Worm (Caenorhabditis elegans): ENCODE measurements around the gene F42A10.7.

Gene F42A10.7

DNA sequence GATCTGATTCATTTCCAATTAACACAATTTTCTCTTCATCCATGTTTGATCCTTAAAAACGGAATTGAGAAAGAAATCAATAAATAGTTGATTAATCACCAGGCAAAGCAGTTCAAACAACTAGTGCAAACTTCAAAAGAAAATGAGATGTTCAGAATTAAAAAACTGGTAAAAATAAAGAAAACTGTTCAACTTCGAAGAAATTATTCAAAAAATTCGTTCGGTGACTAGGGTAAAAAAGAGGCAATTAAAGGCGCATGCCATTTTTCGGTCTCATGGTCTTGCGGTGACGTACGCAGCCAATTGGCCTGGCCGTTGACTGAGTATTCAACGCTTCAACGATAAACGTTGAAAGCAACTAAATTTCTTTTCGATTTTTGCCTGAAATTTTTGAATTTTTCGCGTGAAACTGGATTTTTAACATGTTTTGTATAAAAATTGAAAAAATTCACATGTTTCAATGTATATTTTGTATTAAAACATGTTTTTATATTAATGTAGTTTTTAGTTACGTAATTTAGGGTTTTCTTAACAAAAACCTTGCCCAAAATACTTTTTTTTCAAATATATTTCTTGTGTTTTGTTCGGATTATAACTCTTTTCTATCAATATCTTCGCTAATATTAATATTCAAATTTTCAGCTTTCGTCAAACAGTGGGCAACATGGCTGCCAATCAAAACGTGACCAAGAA is 27.8 kb upstream of the F42A10.7 start, which contains the start of the genes sna-3 and rps-3 (continued):
- TF ChIP-seq let-526 (GFP tag; IDR thresholded peaks at IDR 0.05) (no peak), attf-3 (GFP tag; conservative IDR thresholded peaks at IDR 0.05) (peak; percentile 61), mcd-1 (GFP tag; IDR thresholded peaks at IDR 0.05) (peak; percentile 72), B0261.1 (tag; optimal IDR thresholded peaks at IDR 0.05) (no peak), ztf-26 (tag; optimal IDR thresholded peaks at IDR 0.05) (no peak), ceh-58 (GFP tag; IDR thresholded peaks at IDR 0.05) (no peak), F57A8.1 (GFP tag; optimal IDR thresholded peaks at IDR 0.05) (no peak), akir-1 (GFP tag; optimal IDR thresholded peaks at IDR 0.05) (no peak), madf-3 (GFP tag; IDR thresholded peaks at IDR 0.05) (0 out of 2 replicates have a peak, but pooled peaks have one; percentile 20), nhr-80 (tag; optimal IDR thresholded peaks at IDR 0.05) (peak; percentile 54), hmg-1.2 (GFP tag; IDR thresholded peaks at IDR 0.05) (peak; percentile 86), lin-35 (GFP tag; optimal IDR thresholded peaks at IDR 0.05) (peak in 1 of 3 experiments; percentile 58), ceh-91 (GFP tag; IDR thresholded peaks at IDR 0.05) (peak; percentile 38; the same call in 1 of the 2 replicates), dox-1 (GFP tag; IDR thresholded peaks at IDR 0.05) (0 out of 2 replicates have a peak, but pooled peaks have one; percentile 18), mxl-1 (tag; optimal IDR thresholded peaks at IDR 0.05) (no peak), madf-8 (GFP tag; conservative IDR thresholded peaks at IDR 0.05) (no peak), F22D6.2 (tag; optimal IDR thresholded peaks at IDR 0.05) (no peak), lin-26 (GFP tag; IDR thresholded peaks at IDR 0.05) (no peak), cebp-2 (GFP tag; IDR thresholded peaks at IDR 0.05) (no peak), him-1 (tag; optimal IDR thresholded peaks at IDR 0.05) (no peak), ztf-6 (GFP tag; IDR thresholded peaks at IDR 0.05) (no peak), efl-1 (GFP tag; optimal IDR thresholded peaks at IDR 0.05) (peak; percentile 48), tbp1 (GFP tag; optimal IDR thresholded peaks at IDR 0.05) (peak; percentile 58), dpff-1 (tag; optimal IDR thresholded peaks at IDR 0.05) (no peak), tlf-1 (GFP tag; optimal IDR thresholded peaks at IDR 0.05) (peak; percentile 31), F49E8.2 (tag; optimal IDR thresholded peaks at IDR 0.05; ENCODE audit: insufficient read depth) (peak; percentile 69), ZK185.1 (tag; optimal IDR thresholded peaks at IDR 0.05; ENCODE audit: poor library complexity, severe bottlenecking) (peak; percentile 40), K11D2.4 (GFP tag; IDR thresholded peaks at IDR 0.05) (no peak), ztf-18 (tag; optimal IDR thresholded peaks at IDR 0.05) (peak; percentile 83), sptf-2 (GFP tag; optimal IDR thresholded peaks at IDR 0.05) (no peak), ekl-4 (GFP tag; IDR thresholded peaks at IDR 0.05) (no peak), ceh-79 (tag; optimal IDR thresholded peaks at IDR 0.05) (no peak), athp-1 (tag; optimal IDR thresholded peaks at IDR 0.05) (no peak), ztf-28 (GFP tag; IDR thresholded peaks at IDR 0.05) (no peak), ceh-100 (GFP tag; IDR thresholded peaks at IDR 0.05) (no peak), ets-4 (GFP tag; optimal IDR thresholded peaks at IDR 0.05) (no peak), nhr-120 (GFP tag; IDR thresholded peaks at IDR 0.05) (no peak), nhr-27 (tag; optimal IDR thresholded peaks at IDR 0.05) (no peak), nhr-179 (tag; optimal IDR thresholded peaks at IDR 0.05) (no peak)

- TF ChIP-seq hmg-20 (GFP tag; IDR thresholded peaks at IDR 0.05) (no peak), snpc-3.4 (tag; optimal IDR thresholded peaks at IDR 0.05) (peak; percentile 19), F55B11.4 (tag; optimal IDR thresholded peaks at IDR 0.05; ENCODE audit: borderline replicate concordance, insufficient read depth) (no peak), Y53F4B.3 (GFP tag; IDR thresholded peaks at IDR 0.05) (no peak), unc-62 (GFP tag; optimal IDR thresholded peaks at IDR 0.05) (no peak), T26A5.8 (tag; optimal IDR thresholded peaks at IDR 0.05) (no peak), T07F8.4 (tag; optimal IDR thresholded peaks at IDR 0.05) (no peak), lir-1 (GFP tag; conservative IDR thresholded peaks at IDR 0.05) (no peak), somi-1 (GFP tag; optimal IDR thresholded peaks at IDR 0.05) (no peak), hlh-26 (GFP tag; conservative IDR thresholded peaks at IDR 0.05) (no peak), dpff-1 (tag; optimal IDR thresholded peaks at IDR 0.05) (no peak), ztf-18 (tag; optimal IDR thresholded peaks at IDR 0.05) (peak; percentile 12), hsf-1 (GFP tag; IDR thresholded peaks at IDR 0.05) (peak; percentile 81)
These were observed 24.0 kb upstream of the F42A10.7 start for ce11 chrIII:6202440-6202839.

Measured in whole organism, young adult.